Fruit fly (Drosophila melanogaster): ENCODE results near the gene Myc.

The Myc gene

dm6 chrX:3411812-3412211 lies 38.9 kb downstream of the Myc start (continued):
- TF ChIP-seq CG6854 (GFP tag; optimal IDR thresholded peaks at IDR 0.05) (peak; percentile 30), lz (GFP tag; optimal IDR thresholded peaks at IDR 0.05) (peak; percentile 85), OdsH (GFP tag; optimal IDR thresholded peaks at IDR 0.05) (peak; percentile 68), fd59A (GFP tag; optimal IDR thresholded peaks at IDR 0.05) (peak; percentile 34), Hr39 (GFP tag; optimal IDR thresholded peaks at IDR 0.05) (peak; percentile 86), CG1621 (tag; optimal IDR thresholded peaks at IDR 0.05) (peak; percentile 32), Eip78C (GFP tag) (peak; percentile 93), spab (GFP tag; optimal IDR thresholded peaks at IDR 0.05) (peak; percentile 4), CG11762 (GFP tag; optimal IDR thresholded peaks at IDR 0.05; ENCODE audit: insufficient read depth) (peak; percentile 39), cyc (GFP tag; optimal IDR thresholded peaks at IDR 0.05) (peak; percentile 85), eg (GFP tag; IDR thresholded peaks at IDR 0.05) (no peak), Met (GFP tag; optimal IDR thresholded peaks at IDR 0.05) (peak; percentile 81), CG6163 (GFP tag; IDR thresholded peaks at IDR 0.05) (0 out of 3 replicates have a peak, but pooled peaks have one; percentile 36), salr (GFP tag; optimal IDR thresholded peaks at IDR 0.05) (no peak), CG4318 (GFP tag; optimal IDR thresholded peaks at IDR 0.05) (no peak), CG16779 (tag; optimal IDR thresholded peaks at IDR 0.05) (peak; percentile 20), CG8119 (GFP tag; IDR thresholded peaks at IDR 0.05) (no peak), CG10669 (GFP tag; optimal IDR thresholded peaks at IDR 0.05) (peak; percentile 55), fkh (GFP tag; optimal IDR thresholded peaks at IDR 0.05) (no peak), CG11294 (GFP tag; IDR thresholded peaks at IDR 0.05) (no peak), CG8319 (GFP tag; optimal IDR thresholded peaks at IDR 0.05) (peak; percentile 70), esn (GFP tag; optimal IDR thresholded peaks at IDR 0.05) (peak; percentile 85), Smox (GFP tag; optimal IDR thresholded peaks at IDR 0.05) (peak; percentile 85), CG10631 (GFP tag; optimal IDR thresholded peaks at IDR 0.05) (peak; percentile 52), net (GFP tag; optimal IDR thresholded peaks at IDR 0.05) (peak; percentile 48), Sox15 (GFP tag; optimal IDR thresholded peaks at IDR 0.05) (peak; percentile 63), dac (GFP tag; optimal IDR thresholded peaks at IDR 0.05) (no peak), Eip75B (GFP tag; optimal IDR thresholded peaks at IDR 0.05) (peak; percentile 68), Ets96B (tag; optimal IDR thresholded peaks at IDR 0.05) (peak; percentile 56)

- TF ChIP-seq Eip78C (GFP tag) (peak; percentile 69), Hr39 (GFP tag; optimal IDR thresholded peaks at IDR 0.05) (peak; percentile 6), svp (GFP tag) (peak; percentile 23), lz (GFP tag; optimal IDR thresholded peaks at IDR 0.05) (no peak), vri (GFP tag; optimal IDR thresholded peaks at IDR 0.05) (peak; percentile 12), esn (GFP tag; optimal IDR thresholded peaks at IDR 0.05) (peak; percentile 36), Lpt (GFP tag; optimal IDR thresholded peaks at IDR 0.05) (no peak), CG10669 (GFP tag; optimal IDR thresholded peaks at IDR 0.05) (peak; percentile 23), achi (GFP tag; optimal IDR thresholded peaks at IDR 0.05) (no peak), ss (GFP tag; optimal IDR thresholded peaks at IDR 0.05) (peak; percentile 51 to 77), CG6808 (GFP tag; optimal IDR thresholded peaks at IDR 0.05) (peak; percentile 50), spab (GFP tag; optimal IDR thresholded peaks at IDR 0.05) (peak; percentile 34), CG11762 (GFP tag; optimal IDR thresholded peaks at IDR 0.05; ENCODE audit: insufficient read depth) (no peak), CG34406 (GFP tag; optimal IDR thresholded peaks at IDR 0.05) (peak; percentile 26), CG11294 (GFP tag; IDR thresholded peaks at IDR 0.05) (no peak), Hr38 (GFP tag; optimal IDR thresholded peaks at IDR 0.05) (no peak), Eip93F (GFP tag; optimal IDR thresholded peaks at IDR 0.05) (no peak), Sox102F (GFP tag; optimal IDR thresholded peaks at IDR 0.05) (peak; percentile 57), CG9139 (GFP tag; optimal IDR thresholded peaks at IDR 0.05) (peak; percentile 33), topi (GFP tag; optimal IDR thresholded peaks at IDR 0.05) (no peak), dsx (GFP tag; optimal IDR thresholded peaks at IDR 0.05; ENCODE audit: poor library complexity, severe bottlenecking) (peak; percentile 7), CG6163 (GFP tag; IDR thresholded peaks at IDR 0.05) (peak; percentile 50; the same call in 1 of the 3 replicates), Eip75B (GFP tag; optimal IDR thresholded peaks at IDR 0.05) (peak; percentile 14), Sox15 (GFP tag; optimal IDR thresholded peaks at IDR 0.05) (no peak), Ets21C (GFP tag; optimal IDR thresholded peaks at IDR 0.05) (no peak), CG3919 (GFP tag; optimal IDR thresholded peaks at IDR 0.05) (no peak), pdm3 (GFP tag; optimal IDR thresholded peaks at IDR 0.05) (no peak), CG32006 (GFP tag; optimal IDR thresholded peaks at IDR 0.05) (no peak)
Observed at dm6 chrX:3412855-3413254, 39.9 kb downstream of the Myc start.

Data from whole organism, prepupa.